Fruit fly (Drosophila melanogaster) ovary, adult (tissue): ENCODE data around the gene in.

Source experiments
- CG17801 ChIP-seq: fragments of 200-800 bp; optimal IDR thresholded peaks from 2 replicates; lab custom pipeline; 2019; ENCODE audit warnings: missing biosample characterization, mild to moderate bottlenecking, missing genetic modification characterization, moderate library complexity; ENCODE audit not compliant: partially characterized antibody

in gene

dm6 chr3L:20366674-20367372 is at the start of gene in, which contains the start of gene Toll-9:
in (plus strand) TSS chr3L:20367198.
Toll-9 (minus strand) TSS chr3L:20366724.
- TF ChIP-seq CG17801 (GFP tag; lab: Kevin White, UChicago): no peak

- no peak for TF ChIP-seq CG17801 (GFP tag; lab: Kevin White, UChicago)
Measured at dm6 chr3L:20317751-20318150, 49.2 kb upstream of the in start.

- no peak for TF ChIP-seq CG17801 (GFP tag; lab: Kevin White, UChicago)
Measured at dm6 chr3L:20320044-20320443, 47.0 kb upstream of the in start.

dm6 chr3L:20320652-20321051 is 46.3 kb upstream of the in start, which contains the start of gene Spn77Bb:
Spn77Bb (plus strand) TSS chr3L:20320952.
- TF ChIP-seq CG17801 (GFP tag; lab: Kevin White, UChicago): no peak

dm6 chr3L:20342334-20342733 is 24.7 kb upstream of the in start, which contains the start of gene Spn77Bc:
Spn77Bc (plus strand) TSS chr3L:20342634.
- TF ChIP-seq CG17801 (GFP tag; lab: Kevin White, UChicago): no peak

dm6 chr3L:20347762-20348580 is 19.0 kb upstream of the in start, which contains the start of the genes Rbbp5 and eRF1:
Rbbp5 (minus strand) TSS chr3L:20347942.
eRF1 (plus strand) TSS chr3L:20348355.
- TF ChIP-seq CG17801 (GFP tag; lab: Kevin White, UChicago): peak; percentile 78

dm6 chr3L:20348581-20349093 is 18.4 kb upstream of the in start:
- no peak for TF ChIP-seq CG17801 (GFP tag; lab: Kevin White, UChicago)

- no peak for TF ChIP-seq CG17801 (GFP tag; lab: Kevin White, UChicago)
Measured at dm6 chr3L:20349333-20349924, 17.6 kb upstream of the in start.

dm6 chr3L:20353149-20353548 is 13.8 kb upstream of the in start, which contains the start of gene CG5618:
CG5618 (plus strand) TSS chr3L:20353449.
- TF ChIP-seq CG17801 (GFP tag; lab: Kevin White, UChicago): no peak

dm6 chr3L:20353726-20354332 is 13.2 kb upstream of the in start:
- no peak for TF ChIP-seq CG17801 (GFP tag; lab: Kevin White, UChicago)

dm6 chr3L:20354363-20354762 is 12.6 kb upstream of the in start:
- no peak for TF ChIP-seq CG17801 (GFP tag; lab: Kevin White, UChicago)

- no peak for TF ChIP-seq CG17801 (GFP tag; lab: Kevin White, UChicago)
Measured at dm6 chr3L:20354872-20355271, 12.1 kb upstream of the in start.

dm6 chr3L:20356613-20357012 is 10.4 kb upstream of the in start, which contains the start of gene kin17:
kin17 (plus strand) TSS chr3L:20356807.
- no peak for TF ChIP-seq CG17801 (GFP tag; lab: Kevin White, UChicago)

- no peak for TF ChIP-seq CG17801 (GFP tag; lab: Kevin White, UChicago)
Measured at dm6 chr3L:20358212-20358611, 8.8 kb upstream of the in start, which contains the start of gene CG5665. CG5665 (plus strand) TSS chr3L:20358512.
